Fruit fly (Drosophila melanogaster): Measurements from ENCODE around the gene Iml1.

The Iml1 gene

DNA sequence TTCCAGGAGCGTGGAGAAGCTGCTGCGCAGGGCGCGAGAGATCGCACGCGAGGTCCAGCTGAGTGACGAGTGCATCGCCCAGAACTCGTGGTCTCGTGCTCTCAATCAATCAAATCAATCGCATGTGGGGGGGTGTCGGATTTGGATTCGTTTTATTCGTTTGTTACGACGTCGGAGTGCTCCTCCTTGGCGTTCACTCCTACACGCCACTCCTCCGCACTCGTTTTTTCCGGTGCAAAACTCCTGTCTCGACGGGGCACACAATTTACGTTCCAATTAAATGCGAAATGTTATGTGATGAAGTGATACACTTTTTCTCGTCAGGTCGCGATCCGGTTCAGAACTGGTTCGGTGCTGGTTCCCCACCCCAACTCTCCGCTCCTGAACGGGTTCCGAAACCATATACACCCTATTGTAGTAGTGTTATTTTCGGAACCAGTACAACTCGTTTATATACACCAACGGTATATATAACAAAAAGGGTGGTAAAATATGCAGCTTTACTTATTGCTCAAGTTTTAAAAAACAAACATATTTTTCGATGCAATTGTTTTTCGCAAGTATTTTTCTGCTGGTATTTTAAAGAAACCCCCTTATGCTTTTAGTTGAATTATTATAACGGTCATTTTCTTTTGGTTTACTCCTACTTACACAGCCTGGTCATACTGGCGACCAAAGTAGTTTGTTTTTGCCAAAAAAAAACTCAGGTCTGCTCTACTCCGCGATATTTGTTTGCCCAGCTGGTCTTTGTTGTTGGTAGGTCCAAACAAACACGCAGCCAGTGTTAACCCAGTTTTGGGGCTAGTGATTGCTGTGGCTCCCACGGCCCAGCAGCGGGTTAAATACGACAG, 2.9 kb upstream of the Iml1 start, which contains the start of the genes CG12091 and pns (continued):
- no peak for TF ChIP-seq aop (GFP tag; IDR thresholded peaks at IDR 0.05)
- peak; percentile 28 for TF ChIP-seq Ssrp (tag; optimal IDR thresholded peaks at IDR 0.05)
- no peak for TF ChIP-seq Doc2 (GFP tag; IDR thresholded peaks at IDR 0.05)
- peak; percentile 66 for TF ChIP-seq CG14050 (GFP tag; IDR thresholded peaks at IDR 0.05)
- peak; percentile 26 for TF ChIP-seq en (GFP tag; optimal IDR thresholded peaks at IDR 0.05)
- TF ChIP-seq dysf (GFP tag; IDR thresholded peaks at IDR 0.05): peak; percentile 59; the same call in 2 of the 3 replicates
- TF ChIP-seq CG34376 (GFP tag; optimal IDR thresholded peaks at IDR 0.05): peak; percentile 59
- no peak for TF ChIP-seq CG11504 (tag; optimal IDR thresholded peaks at IDR 0.05)
- TF ChIP-seq BEAF-32 (GFP tag; optimal IDR thresholded peaks at IDR 0.05): peak; percentile 44
- 0 out of 2 replicates have a peak, but pooled peaks have one; percentile 26 for TF ChIP-seq wdn (GFP tag; IDR thresholded peaks at IDR 0.05)
- peak; percentile 48 for TF ChIP-seq zfh2 (GFP tag; optimal IDR thresholded peaks at IDR 0.05)
- TF ChIP-seq CG15601 (tag; optimal IDR thresholded peaks at IDR 0.05): peak; percentile 82
- TF ChIP-seq CG13296 (GFP tag; optimal IDR thresholded peaks at IDR 0.05): peak; percentile 50
- TF ChIP-seq Meics (GFP tag; optimal IDR thresholded peaks at IDR 0.05): peak; percentile 87
- TF ChIP-seq CG18011 (GFP tag; optimal IDR thresholded peaks at IDR 0.05): peak; percentile 49
- TF ChIP-seq CG10274 (GFP tag; optimal IDR thresholded peaks at IDR 0.05): no peak
- TF ChIP-seq NFAT (GFP tag; IDR thresholded peaks at IDR 0.05): peak; percentile 54
- TF ChIP-seq cad (GFP tag; optimal IDR thresholded peaks at IDR 0.05): peak; percentile 10
- peak; percentile 69 for TF ChIP-seq Nf-YC (tag; optimal IDR thresholded peaks at IDR 0.05)
- TF ChIP-seq CG12769 (tag; optimal IDR thresholded peaks at IDR 0.05): no peak
- peak; percentile 81 for TF ChIP-seq CG30403 (GFP tag; optimal IDR thresholded peaks at IDR 0.05)
- TF ChIP-seq ATbp (GFP tag; optimal IDR thresholded peaks at IDR 0.05): peak; percentile 56
- peak; percentile 68 for TF ChIP-seq gsb-n (tag; optimal IDR thresholded peaks at IDR 0.05)
- peak; percentile 79 for TF ChIP-seq chn (GFP tag; optimal IDR thresholded peaks at IDR 0.05)
- TF ChIP-seq CG17359 (tag; optimal IDR thresholded peaks at IDR 0.05): peak; percentile 61
- TF ChIP-seq CG32772 (GFP tag; IDR thresholded peaks at IDR 0.05): 0 out of 2 replicates have a peak, but pooled peaks have one; percentile 19
- peak; percentile 6 for TF ChIP-seq gcm2 (GFP tag; optimal IDR thresholded peaks at IDR 0.05)
- no peak for TF ChIP-seq tna (GFP tag; IDR thresholded peaks at IDR 0.05; ENCODE audit: partially characterized antibody)
- no peak for TF ChIP-seq CG6175 (GFP tag; IDR thresholded peaks at IDR 0.05)
- peak; percentile 4 for TF ChIP-seq ac (GFP tag; optimal IDR thresholded peaks at IDR 0.05)
- TF ChIP-seq CG11085 (GFP tag; IDR thresholded peaks at IDR 0.05): peak; percentile 38; the same call in 1 of the 2 replicates
- TF ChIP-seq dan (GFP tag; IDR thresholded peaks at IDR 0.05): no peak
- TF ChIP-seq Hr3 (GFP tag; optimal IDR thresholded peaks at IDR 0.05): peak; percentile 41
- TF ChIP-seq CG12071 (GFP tag; optimal IDR thresholded peaks at IDR 0.05): peak; percentile 57
- peak; percentile 40; the same call in 1 of the 2 replicates for TF ChIP-seq sna (GFP tag; IDR thresholded peaks at IDR 0.05; ENCODE audit: partially characterized antibody)
- TF ChIP-seq nau (GFP tag; optimal IDR thresholded peaks at IDR 0.05): no peak
- TF ChIP-seq oc (tag; optimal IDR thresholded peaks at IDR 0.05): peak; percentile 21
- no peak for TF ChIP-seq emc (GFP tag; optimal IDR thresholded peaks at IDR 0.05)
- peak; percentile 64 for TF ChIP-seq CG9876 (GFP tag; optimal IDR thresholded peaks at IDR 0.05)
- TF ChIP-seq CG3726 (GFP tag; IDR thresholded peaks at IDR 0.05): no peak
- TF ChIP-seq lilli (GFP tag; optimal IDR thresholded peaks at IDR 0.05): peak; percentile 77
- no peak for TF ChIP-seq MTF-1 (GFP tag; optimal IDR thresholded peaks at IDR 0.05; ENCODE audit: borderline replicate concordance)
- peak; percentile 38 for TF ChIP-seq CG4707 (GFP tag; optimal IDR thresholded peaks at IDR 0.05)
- TF ChIP-seq danr (GFP tag; IDR thresholded peaks at IDR 0.05): no peak
- peak; percentile 62 for TF ChIP-seq run (tag; optimal IDR thresholded peaks at IDR 0.05)
- peak; percentile 72 for TF ChIP-seq zen (tag; optimal IDR thresholded peaks at IDR 0.05)
- TF ChIP-seq CG17829 (tag; optimal IDR thresholded peaks at IDR 0.05): peak; percentile 81
- peak; percentile 42; the same call in 1 of the 2 replicates for TF ChIP-seq al (GFP tag; IDR thresholded peaks at IDR 0.05)

Measured in whole organism, embryonic.